Worm (Caenorhabditis elegans) whole organism, L2 larva: ENCODE measurements around the gene Y39A3B.1.

Experiments used
- ZK546.5 ChIP-seq: sonication (generic microtip); optimal IDR thresholded peaks from 2 replicates; lab custom pipeline; 2017; ENCODE audit warnings: missing biosample characterization, missing genetic modification characterization
- aly-2 ChIP-seq: fragments of 150-350 bp; optimal IDR thresholded peaks from 2 replicates; lab custom pipeline; 2014; ENCODE audit warnings: missing biosample characterization, missing genetic modification characterization
- ama-1 ChIP-seq: fragments of 150-350 bp; optimal IDR thresholded peaks from 2 replicates; lab custom pipeline; 2018; ENCODE audit warnings: inconsistent platforms
- ceh-16 ChIP-seq: fragments of 150-350 bp; optimal IDR thresholded peaks from 2 replicates; lab custom pipeline; 2014; ENCODE audit warnings: missing biosample characterization, missing genetic modification characterization
- ceh-82 ChIP-seq: fragments of 150-350 bp; optimal IDR thresholded peaks from 2 replicates; lab custom pipeline; 2014; ENCODE audit warnings: missing biosample characterization, missing genetic modification characterization
- crh-2 ChIP-seq: sonication (generic microtip); optimal IDR thresholded peaks from 2 replicates; lab custom pipeline; 2017; ENCODE audit warnings: missing biosample characterization, missing genetic modification characterization
- dmd-4 ChIP-seq: sonication (generic microtip); optimal IDR thresholded peaks from 2 replicates; lab custom pipeline; 2017; ENCODE audit warnings: missing biosample characterization, missing genetic modification characterization
- elt-1 ChIP-seq: fragments of 150-350 bp; optimal IDR thresholded peaks from 2 replicates; lab custom pipeline; 2014; ENCODE audit warnings: missing biosample characterization, missing genetic modification characterization
- elt-3 ChIP-seq: sonication (generic microtip); optimal IDR thresholded peaks from 2 replicates; lab custom pipeline; 2017; ENCODE audit warnings: missing biosample characterization, missing genetic modification characterization
- fos-1 ChIP-seq: fragments of 150-350 bp; optimal IDR thresholded peaks from 2 replicates; lab custom pipeline; 2014; ENCODE audit warnings: missing biosample characterization, missing genetic modification characterization
- gmeb-1 ChIP-seq: fragments of 150-350 bp; optimal IDR thresholded peaks from 2 replicates; lab custom pipeline; 2014; ENCODE audit warnings: missing biosample characterization, missing genetic modification characterization
- lin-11 ChIP-seq: fragments of 150-350 bp; sonication (generic microtip); optimal IDR thresholded peaks from 2 replicates; lab custom pipeline; 2014; ENCODE audit warnings: missing biosample characterization, missing genetic modification characterization, inconsistent platforms, mixed read lengths
- lin-13 ChIP-seq: fragments of 150-350 bp; optimal IDR thresholded peaks from 2 replicates; lab custom pipeline; 2014; ENCODE audit warnings: missing biosample characterization, missing genetic modification reagents, missing genetic modification characterization
- lin-39 ChIP-seq: fragments of 150-350 bp; optimal IDR thresholded peaks from 2 replicates; lab custom pipeline; 2014; ENCODE audit warnings: missing biosample characterization, missing genetic modification reagents, missing genetic modification characterization
- lsy-2 ChIP-seq, 2 experiments: fragments of 150-350 bp in 1 of 2; sonication (generic microtip) in 1 of 2; optimal IDR thresholded peaks; 2 replicates each; lab custom pipeline; 2014 to 2017; ENCODE audit warnings: missing biosample characterization in 2 of 2, missing genetic modification characterization in 2 of 2
- mbf-1 ChIP-seq: sonication (generic microtip); optimal IDR thresholded peaks from 2 replicates; lab custom pipeline; 2017; ENCODE audit warnings: missing biosample characterization, missing genetic modification characterization
- mdl-1 ChIP-seq, 2 experiments: fragments of 150-350 bp in 1 of 2; sonication (generic microtip) in 1 of 2; optimal IDR thresholded peaks; 2 replicates each; lab custom pipeline; 2017; ENCODE audit warnings: missing biosample characterization in 2 of 2, missing genetic modification characterization in 2 of 2
- nhr-10 ChIP-seq: sonication (generic microtip); optimal IDR thresholded peaks from 2 replicates; lab custom pipeline; 2017; ENCODE audit warnings: missing biosample characterization, missing genetic modification characterization
- nhr-11 ChIP-seq: fragments of 150-350 bp; optimal IDR thresholded peaks from 2 replicates; lab custom pipeline; 2014; ENCODE audit warnings: missing biosample characterization, missing genetic modification characterization
- nhr-12 ChIP-seq: fragments of 150-350 bp; optimal IDR thresholded peaks from 2 replicates; lab custom pipeline; 2014; ENCODE audit warnings: missing biosample characterization, missing genetic modification characterization
- nhr-129 ChIP-seq: fragments of 150-350 bp; optimal IDR thresholded peaks from 2 replicates; lab custom pipeline; 2014; ENCODE audit warnings: missing biosample characterization, missing genetic modification characterization
- nhr-21 ChIP-seq: fragments of 150-350 bp; optimal IDR thresholded peaks from 2 replicates; lab custom pipeline; 2014; ENCODE audit warnings: missing biosample characterization, missing genetic modification characterization
- nhr-23 ChIP-seq: fragments of 150-350 bp; optimal IDR thresholded peaks from 2 replicates; lab custom pipeline; 2014; ENCODE audit warnings: missing biosample characterization, missing genetic modification reagents, missing genetic modification characterization
- nhr-237 ChIP-seq: fragments of 150-350 bp; optimal IDR thresholded peaks from 2 replicates; lab custom pipeline; 2014; ENCODE audit warnings: missing biosample characterization, missing genetic modification characterization
- nhr-6 ChIP-seq: fragments of 150-350 bp; optimal IDR thresholded peaks from 2 replicates; lab custom pipeline; 2014; ENCODE audit warnings: missing biosample characterization, missing genetic modification characterization
- peb-1 ChIP-seq: fragments of 150-350 bp; optimal IDR thresholded peaks from 2 replicates; lab custom pipeline; 2014; ENCODE audit warnings: missing biosample characterization, missing genetic modification characterization
- skn-1 ChIP-seq: sonication (generic microtip); optimal IDR thresholded peaks from 2 replicates; lab custom pipeline; 2017; ENCODE audit warnings: missing biosample characterization, missing genetic modification characterization
- sma-3 ChIP-seq: sonication (generic microtip); optimal IDR thresholded peaks from 2 replicates; lab custom pipeline; 2016; ENCODE audit warnings: missing genetic modification reagents, missing genetic modification characterization, missing compliant biosample characterization
- sma-9 ChIP-seq, 2 experiments: fragments of 150-350 bp in 1 of 2; sonication (generic microtip) in 1 of 2; optimal IDR thresholded peaks; 2 replicates each; lab custom pipeline; 2014 to 2016; ENCODE audit warnings: missing genetic modification characterization in 2 of 2, mild to moderate bottlenecking in 1 of 2, missing biosample characterization in 1 of 2, missing compliant biosample characterization in 1 of 2, missing genetic modification reagents in 1 of 2, moderate library complexity in 1 of 2
- snpc-4 ChIP-seq: fragments of 150-350 bp; optimal IDR thresholded peaks from 2 replicates; lab custom pipeline; 2014; ENCODE audit warnings: missing biosample characterization, missing genetic modification characterization
- unc-39 ChIP-seq: fragments of 150-350 bp; optimal IDR thresholded peaks from 2 replicates; lab custom pipeline; 2014; ENCODE audit warnings: missing biosample characterization, missing genetic modification characterization
- unc-55 ChIP-seq: fragments of 150-350 bp; sonication (generic microtip); optimal IDR thresholded peaks from 3 replicates; lab custom pipeline; 2014; ENCODE audit warnings: missing biosample characterization, missing genetic modification reagents, missing genetic modification characterization
- ztf-1 ChIP-seq: fragments of 200-800 bp; sonication (Bioruptor generic); conservative IDR thresholded peaks from 2 replicates; pipeline ENCODE4 v1.3.6; 2022; ENCODE audit warnings: missing genetic modification characterization, missing compliant biosample characterization
- ztf-11 ChIP-seq: sonication (generic microtip); optimal IDR thresholded peaks from 2 replicates; lab custom pipeline; 2017; ENCODE audit warnings: missing biosample characterization, missing genetic modification characterization
- ztf-4 ChIP-seq: fragments of 150-350 bp; optimal IDR thresholded peaks from 2 replicates; lab custom pipeline; 2014; ENCODE audit warnings: missing biosample characterization, missing genetic modification characterization

Y39A3B.1 gene

DNA sequence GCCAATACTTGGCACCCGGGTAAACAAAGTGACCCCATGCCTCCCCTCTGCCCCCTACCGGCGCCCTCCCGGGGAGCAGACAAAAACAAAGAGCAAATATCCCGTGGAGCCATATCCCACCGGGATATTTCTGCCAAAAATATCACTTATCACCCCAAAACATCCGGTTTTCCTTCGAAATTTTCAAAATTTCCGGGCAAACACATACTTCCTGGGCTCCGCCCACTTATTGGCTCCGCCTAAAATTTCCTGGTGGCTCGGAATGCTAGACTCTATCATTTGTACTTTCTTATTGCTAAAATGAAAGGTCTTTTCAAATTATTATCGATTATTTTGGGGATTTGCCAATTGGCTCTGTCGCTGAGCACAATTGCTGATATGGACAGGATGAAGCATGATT lies at the start of gene Y39A3B.1:
Gene Y39A3B.1, plus strand, starts transcription at position 301 of the 400 bp plus-strand sequence.
- TF ChIP-seq dmd-4 (no peak), aly-2 (no peak), nhr-12 (no peak), sma-9 (GFP tag; optimal IDR thresholded peaks at IDR 0.05; lab: Kevin White, UChicago) (no peak), sma-9 (tag; optimal IDR thresholded peaks at IDR 0.05; lab: Kevin White, UChicago) (no peak), ceh-16 (tag; lab: Kevin White, UChicago) (no peak), nhr-129 (no peak), gmeb-1 (tag; lab: Kevin White, UChicago) (no peak), lin-13 (GFP tag; lab: Kevin White, UChicago) (no peak), sma-3 (no peak), ZK546.5 (no peak), lin-39 (no peak), unc-55 (no peak), ztf-4 (tag; lab: Kevin White, UChicago) (no peak)

DNA sequence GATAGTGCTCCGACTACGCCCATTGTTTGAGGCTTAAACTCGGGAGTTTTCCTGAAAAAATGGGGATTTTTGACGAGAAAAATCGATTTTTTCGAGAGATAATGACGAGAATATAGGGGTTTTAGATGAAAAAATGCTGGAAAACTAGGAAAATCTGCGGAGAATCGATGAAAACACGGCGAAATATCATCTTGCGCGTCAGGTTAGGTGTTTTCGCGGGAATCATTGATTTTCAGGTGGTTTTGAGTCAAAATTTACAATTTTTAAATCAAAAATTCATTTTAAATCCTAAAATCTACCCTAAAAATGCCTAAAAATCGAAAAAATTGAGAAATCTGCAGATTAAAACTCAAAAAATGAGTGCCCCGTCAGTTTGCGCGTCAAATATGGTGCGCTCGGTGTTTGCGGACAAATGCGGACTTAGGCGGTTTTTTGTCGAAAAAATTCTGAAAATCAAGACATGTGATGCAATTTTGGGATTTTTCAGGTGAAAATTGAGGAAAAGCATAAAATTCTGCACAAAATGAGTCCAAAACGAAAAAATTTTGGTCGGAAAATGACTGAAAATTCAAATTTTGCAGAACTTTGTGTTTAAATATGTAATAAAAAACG lies 43.8 kb upstream of the Y39A3B.1 start, which contains the start of gene mboa-6:
Gene mboa-6, minus strand, starts transcription at position 51 of the 612 bp plus-strand sequence.
- no peak for TF ChIP-seq ama-1 (lab: Kevin White, UChicago)
- peak; percentile 37 for TF ChIP-seq unc-55

DNA sequence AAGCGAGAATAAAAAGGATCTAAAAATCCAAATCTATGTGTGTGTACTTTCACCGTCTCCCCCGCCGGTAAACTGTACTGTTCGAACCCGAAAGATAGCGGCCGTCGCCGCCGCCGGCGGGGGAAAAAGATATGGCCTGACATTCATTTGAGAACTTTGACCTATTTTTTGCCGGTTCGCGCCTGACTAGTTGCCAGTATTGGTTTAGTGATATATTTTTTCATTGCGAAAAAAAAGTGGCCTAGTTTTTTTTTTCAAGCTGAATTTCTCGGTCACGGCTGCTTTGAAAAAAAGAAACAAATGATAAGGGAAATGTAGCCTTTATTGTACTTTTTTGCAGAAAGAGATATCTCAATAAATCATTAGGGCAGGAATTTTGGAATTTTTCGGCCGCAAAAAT lies 43.3 kb upstream of the Y39A3B.1 start:
- TF ChIP-seq ZK546.5 (no peak), snpc-4 (tag; lab: Kevin White, UChicago) (no peak), lin-39 (no peak), lsy-2 (tag; optimal IDR thresholded peaks at IDR 0.05; lab: Kevin White, UChicago) (no peak), fos-1 (tag; lab: Kevin White, UChicago) (peak; percentile 6), mdl-1 (tag; optimal IDR thresholded peaks at IDR 0.05; lab: Kevin White, UChicago) (no peak), nhr-129 (no peak)

DNA sequence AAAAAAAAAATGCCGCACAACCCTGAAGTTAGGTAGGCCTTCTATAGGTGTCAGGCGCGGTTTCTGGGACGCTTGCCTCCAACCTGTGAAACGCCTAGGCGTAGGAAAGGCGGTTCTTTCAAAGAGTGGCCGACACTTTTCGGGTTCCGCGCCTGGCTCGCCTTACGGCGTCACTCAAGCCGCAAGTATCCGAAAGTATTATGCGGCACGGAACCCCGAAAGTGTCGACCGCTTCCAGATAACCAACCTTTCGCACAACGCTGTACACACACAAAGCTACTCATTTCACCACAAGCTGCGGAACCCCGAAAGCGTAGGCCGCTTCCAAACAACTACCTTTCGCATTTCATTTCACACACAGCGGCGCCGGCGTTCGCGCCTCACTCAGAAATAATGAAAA lies 42.7 kb upstream of the Y39A3B.1 start:
- no peak for TF ChIP-seq mbf-1 (tag; lab: Kevin White, UChicago)
- TF ChIP-seq sma-9 (GFP tag; optimal IDR thresholded peaks at IDR 0.05; lab: Kevin White, UChicago) = no peak
- no peak for TF ChIP-seq sma-9 (tag; optimal IDR thresholded peaks at IDR 0.05; lab: Kevin White, UChicago)
- no peak for TF ChIP-seq ama-1 (lab: Kevin White, UChicago)
- TF ChIP-seq nhr-11 (tag; lab: Kevin White, UChicago) = no peak
- TF ChIP-seq aly-2 = no peak
- no peak for TF ChIP-seq lin-39
- TF ChIP-seq nhr-237 = no peak
- no peak for TF ChIP-seq ceh-82
- no peak for TF ChIP-seq dmd-4
- TF ChIP-seq nhr-129 = no peak

DNA sequence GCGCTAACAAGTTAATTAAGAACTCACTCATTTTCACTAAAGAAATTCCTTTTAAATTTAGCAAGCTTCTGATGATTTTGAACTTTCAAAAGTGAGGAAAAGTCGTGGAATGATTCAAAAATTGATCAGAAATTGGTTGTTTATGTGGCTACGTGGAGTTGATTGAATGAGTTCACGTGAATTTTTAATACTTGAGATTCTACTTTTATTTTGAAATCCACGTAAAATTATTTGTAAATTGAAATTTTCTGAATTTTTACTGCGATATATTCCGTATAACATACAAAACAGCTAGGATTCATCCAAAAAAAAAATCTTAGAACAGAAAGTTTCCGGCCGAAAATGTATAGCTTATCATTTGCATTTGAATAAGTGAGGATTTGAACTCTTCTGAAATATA lies 36.0 kb upstream of the Y39A3B.1 start, which contains the start of gene moa-1:
Gene moa-1, minus strand, starts transcription at position 101 of the 400 bp plus-strand sequence.
- TF ChIP-seq nhr-129 (no peak), lsy-2 (tag; optimal IDR thresholded peaks at IDR 0.05; lab: Kevin White, UChicago) (no peak)

DNA sequence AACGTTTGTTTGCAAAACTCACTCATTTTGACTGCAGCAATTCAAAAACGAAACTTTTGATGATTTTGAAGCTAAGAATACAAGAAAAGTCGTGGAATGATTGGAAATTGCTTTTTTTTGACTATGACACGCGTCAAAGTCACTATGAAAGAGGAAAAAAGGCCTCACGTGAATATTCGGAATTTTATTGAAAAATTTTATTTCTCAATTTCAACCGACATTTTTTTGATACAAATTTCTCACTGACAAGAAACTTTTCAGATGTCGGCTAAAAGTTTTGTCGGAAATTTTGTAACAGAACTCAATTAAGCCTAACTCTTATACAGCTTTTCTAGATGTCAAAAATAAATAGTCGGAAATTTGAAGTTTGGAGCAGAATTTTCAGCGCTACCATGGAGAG lies 35.4 kb upstream of the Y39A3B.1 start, which contains the start of gene R155.5:
Gene R155.5, minus strand, starts transcription at position 101 of the 400 bp plus-strand sequence.
- TF ChIP-seq ztf-1 (GFP tag; lab: Robert Waterston, UW) (no peak), lin-11 (tag; lab: Kevin White, UChicago) (no peak), elt-3 (tag; lab: Kevin White, UChicago) (no peak), elt-1 (tag; lab: Kevin White, UChicago) (no peak), ama-1 (lab: Kevin White, UChicago) (no peak), nhr-10 (tag; lab: Kevin White, UChicago) (no peak), ceh-82 (no peak), unc-55 (no peak), nhr-6 (no peak), peb-1 (tag; lab: Kevin White, UChicago) (no peak), ztf-11 (tag; lab: Kevin White, UChicago) (no peak), unc-39 (no peak), fos-1 (tag; lab: Kevin White, UChicago) (no peak), nhr-237 (no peak), skn-1 (tag; lab: Kevin White, UChicago) (no peak), crh-2 (tag; lab: Kevin White, UChicago) (no peak), nhr-23 (tag; lab: Kevin White, UChicago) (no peak), snpc-4 (tag; lab: Kevin White, UChicago) (no peak), nhr-21 (no peak)
